Worm (Caenorhabditis elegans) whole organism, mixed stage, embryonic: ENCODE results near the gene ccdc-55.

ENCODE experiments used
- M03D4.4 ChIP-seq: sonication (generic microtip); optimal IDR thresholded peaks from 2 replicates; lab custom pipeline; 2017; ENCODE audit warnings: mild to moderate bottlenecking, missing genetic modification characterization, missing compliant biosample characterization
- bed-3 ChIP-seq: fragments of 200-800 bp; sonication (Bioruptor generic); optimal IDR thresholded peaks from 3 replicates; lab custom pipeline; 2018; ENCODE audit warnings: mild to moderate bottlenecking, missing genetic modification characterization, moderate library complexity, missing compliant biosample characterization
- blmp-1 ChIP-seq: fragments of 150-350 bp; optimal IDR thresholded peaks from 2 replicates; lab custom pipeline; 2014; ENCODE audit warnings: missing biosample characterization, missing genetic modification characterization
- ceh-39 ChIP-seq: fragments of 150-350 bp; optimal IDR thresholded peaks from 2 replicates; lab custom pipeline; 2014; ENCODE audit warnings: missing biosample characterization, missing genetic modification characterization
- ceh-43 ChIP-seq: fragments of 200-800 bp; sonication (Bioruptor generic); optimal IDR thresholded peaks from 2 replicates; lab custom pipeline; 2018; ENCODE audit warnings: mild to moderate bottlenecking, missing genetic modification characterization, moderate library complexity, missing compliant biosample characterization
- ceh-83 ChIP-seq: fragments of 200-800 bp; sonication (Bioruptor generic); optimal IDR thresholded peaks from 2 replicates; lab custom pipeline; 2018; ENCODE audit warnings: mild to moderate bottlenecking, missing genetic modification characterization, missing compliant biosample characterization
- ces-1 ChIP-seq: fragments of 150-350 bp; optimal IDR thresholded peaks from 2 replicates; lab custom pipeline; 2014; ENCODE audit warnings: missing biosample characterization, missing genetic modification reagents, missing genetic modification characterization
- cnd-1 ChIP-seq: fragments of 200-800 bp; sonication (Bioruptor generic); optimal IDR thresholded peaks from 2 replicates; lab custom pipeline; 2018; ENCODE audit warnings: mild to moderate bottlenecking, missing genetic modification characterization, missing compliant biosample characterization
- drap-1 ChIP-seq: fragments of 200-800 bp; sonication (Bioruptor generic); optimal IDR thresholded peaks from 3 replicates; lab custom pipeline; 2018; ENCODE audit warnings: mild to moderate bottlenecking, missing genetic modification characterization, missing compliant biosample characterization
- elt-1 ChIP-seq: sonication (generic microtip); optimal IDR thresholded peaks from 2 replicates; lab custom pipeline; 2017; ENCODE audit warnings: missing genetic modification characterization, mild to moderate bottlenecking, missing compliant biosample characterization, antibody characterized with exemption, moderate library complexity, borderline replicate concordance; ENCODE audit not compliant: insufficient read depth
- elt-3 ChIP-seq: fragments of 150-350 bp; optimal IDR thresholded peaks from 2 replicates; lab custom pipeline; 2014; ENCODE audit warnings: missing biosample characterization, missing genetic modification characterization
- flh-1 ChIP-seq: fragments of 200-800 bp; sonication (Bioruptor generic); optimal IDR thresholded peaks from 2 replicates; lab custom pipeline; 2018; ENCODE audit warnings: mild to moderate bottlenecking, missing genetic modification characterization, moderate library complexity, missing compliant biosample characterization
- ham-2 ChIP-seq: fragments of 200-800 bp; sonication (Bioruptor generic); optimal IDR thresholded peaks from 2 replicates; lab custom pipeline; 2018; ENCODE audit warnings: mild to moderate bottlenecking, missing genetic modification characterization, missing compliant biosample characterization
- hlh-1 ChIP-seq: fragments of 150-350 bp; optimal IDR thresholded peaks from 2 replicates; lab custom pipeline; 2014; ENCODE audit warnings: missing biosample characterization, missing genetic modification reagents, missing genetic modification characterization
- lin-13 ChIP-seq: fragments of 150-350 bp; optimal IDR thresholded peaks from 2 replicates; lab custom pipeline; 2014; ENCODE audit warnings: missing biosample characterization, missing genetic modification characterization
- lin-32 ChIP-seq: fragments of 200-800 bp; sonication (Bioruptor generic); optimal IDR thresholded peaks from 2 replicates; lab custom pipeline; 2018; ENCODE audit warnings: mild to moderate bottlenecking, missing genetic modification characterization, missing compliant biosample characterization
- lsy-2 ChIP-seq: fragments of 150-350 bp; optimal IDR thresholded peaks from 2 replicates; lab custom pipeline; 2014; ENCODE audit warnings: missing biosample characterization, missing genetic modification characterization
- mab-5 ChIP-seq: fragments of 150-350 bp; optimal IDR thresholded peaks from 2 replicates; lab custom pipeline; 2014; ENCODE audit warnings: missing biosample characterization, missing genetic modification characterization
- mep-1 ChIP-seq: fragments of 150-350 bp; optimal IDR thresholded peaks from 2 replicates; lab custom pipeline; 2017; ENCODE audit warnings: missing biosample characterization, missing genetic modification reagents, missing genetic modification characterization, inconsistent platforms
- mls-2 ChIP-seq: sonication (generic microtip); optimal IDR thresholded peaks from 2 replicates; lab custom pipeline; 2016; ENCODE audit warnings: mild to moderate bottlenecking, missing genetic modification characterization, moderate library complexity, missing compliant biosample characterization
- nhr-12 ChIP-seq: fragments of 150-350 bp; optimal IDR thresholded peaks from 2 replicates; lab custom pipeline; 2014; ENCODE audit warnings: missing biosample characterization, missing genetic modification characterization
- nhr-2 ChIP-seq: fragments of 150-350 bp; optimal IDR thresholded peaks from 2 replicates; lab custom pipeline; 2014; ENCODE audit warnings: missing biosample characterization, missing genetic modification characterization
- nhr-237 ChIP-seq: fragments of 150-350 bp; optimal IDR thresholded peaks from 2 replicates; lab custom pipeline; 2014; ENCODE audit warnings: missing biosample characterization, missing genetic modification characterization
- nhr-28 ChIP-seq: fragments of 150-350 bp; optimal IDR thresholded peaks from 2 replicates; lab custom pipeline; 2014; ENCODE audit warnings: missing biosample characterization, missing genetic modification characterization
- nhr-76 ChIP-seq: sonication (generic microtip); optimal IDR thresholded peaks from 2 replicates; lab custom pipeline; 2017; ENCODE audit warnings: missing biosample characterization, missing genetic modification characterization
- pha-4 ChIP-seq: fragments of 150-350 bp; optimal IDR thresholded peaks from 2 replicates; lab custom pipeline; 2018; ENCODE audit warnings: missing biosample characterization, missing genetic modification reagents, missing genetic modification characterization
- sem-2 ChIP-seq: fragments of 200-800 bp; sonication (Bioruptor generic); optimal IDR thresholded peaks from 2 replicates; lab custom pipeline; 2018; ENCODE audit warnings: mild to moderate bottlenecking, missing genetic modification characterization, missing compliant biosample characterization
- snpc-4 ChIP-seq: fragments of 150-350 bp; optimal IDR thresholded peaks from 2 replicates; lab custom pipeline; 2014; ENCODE audit warnings: missing biosample characterization, missing genetic modification characterization
- sptf-1 ChIP-seq: sonication (generic microtip); optimal IDR thresholded peaks from 2 replicates; lab custom pipeline; 2017; ENCODE audit warnings: mild to moderate bottlenecking, missing genetic modification characterization, moderate library complexity, missing compliant biosample characterization
- tbx-8 ChIP-seq: fragments of 200-800 bp; sonication (Bioruptor generic); optimal IDR thresholded peaks from 2 replicates; lab custom pipeline; 2018; ENCODE audit warnings: mild to moderate bottlenecking, missing genetic modification characterization, moderate library complexity, missing compliant biosample characterization
- unc-120 ChIP-seq: sonication (generic microtip); optimal IDR thresholded peaks from 2 replicates; lab custom pipeline; 2017; ENCODE audit warnings: missing genetic modification characterization, missing compliant biosample characterization; ENCODE audit not compliant: poor library complexity, severe bottlenecking
- unc-39 ChIP-seq: fragments of 150-350 bp; optimal IDR thresholded peaks from 2 replicates; lab custom pipeline; 2014; ENCODE audit warnings: missing biosample characterization, missing genetic modification characterization
- unc-62 ChIP-seq: fragments of 150-350 bp; optimal IDR thresholded peaks from 2 replicates; lab custom pipeline; 2014; ENCODE audit warnings: missing biosample characterization, missing genetic modification reagents, missing genetic modification characterization
- zip-8 ChIP-seq: fragments of 150-350 bp; optimal IDR thresholded peaks from 2 replicates; lab custom pipeline; 2014; ENCODE audit warnings: missing biosample characterization, missing genetic modification characterization
- ztf-11 ChIP-seq: fragments of 150-350 bp; optimal IDR thresholded peaks from 2 replicates; lab custom pipeline; 2014; ENCODE audit warnings: missing biosample characterization, missing genetic modification characterization

Gene ccdc-55

DNA sequence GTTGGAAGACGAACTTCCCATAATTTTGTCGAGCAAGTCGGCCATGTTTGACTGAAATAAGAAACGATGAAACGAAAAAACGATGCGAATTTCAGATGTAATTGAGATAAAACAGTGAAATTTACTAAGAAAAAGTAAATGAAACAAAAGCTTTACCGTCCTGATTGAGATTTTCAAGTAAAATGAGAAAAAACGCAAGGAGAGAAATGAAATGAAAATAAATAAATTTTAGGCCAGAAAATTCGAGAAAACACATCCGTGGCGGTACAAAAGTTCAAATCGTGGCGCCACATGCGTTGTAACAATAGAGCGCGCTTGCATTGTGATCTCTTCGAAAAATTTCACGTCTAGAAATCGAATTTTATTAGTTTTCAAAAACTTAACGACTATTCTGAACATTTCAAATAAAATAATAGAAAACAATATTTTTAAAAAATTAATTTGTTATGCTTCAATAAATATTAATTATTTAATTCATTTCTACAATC is 7.6 kb upstream of the ccdc-55 start, which contains the start of the genes hrde-1 and C16C10.13:
TSS of gene hrde-1 (minus strand) at position 51 of the 488 bp plus-strand sequence.
TSS of gene C16C10.13 (plus strand) at position 332 of the 488 bp plus-strand sequence.
- no peak for TF ChIP-seq nhr-28
- no peak for TF ChIP-seq unc-62 (GFP tag; lab: Kevin White, UChicago)
- no peak for TF ChIP-seq ceh-83 (GFP tag; lab: Kevin White, UChicago)
- no peak for TF ChIP-seq hlh-1 (tag; lab: Kevin White, UChicago)
- TF ChIP-seq M03D4.4 (tag; lab: Kevin White, UChicago): no peak
- no peak for TF ChIP-seq snpc-4 (tag; lab: Kevin White, UChicago)
- TF ChIP-seq drap-1 (GFP tag; lab: Kevin White, UChicago): no peak
- no peak for TF ChIP-seq elt-1 (tag; lab: Kevin White, UChicago)
- TF ChIP-seq unc-120 (tag; lab: Kevin White, UChicago): no peak
- no peak for TF ChIP-seq ham-2
- TF ChIP-seq nhr-12: no peak
- TF ChIP-seq bed-3 (GFP tag; lab: Kevin White, UChicago): no peak
- TF ChIP-seq, all 35 proteins: peak for 0

DNA sequence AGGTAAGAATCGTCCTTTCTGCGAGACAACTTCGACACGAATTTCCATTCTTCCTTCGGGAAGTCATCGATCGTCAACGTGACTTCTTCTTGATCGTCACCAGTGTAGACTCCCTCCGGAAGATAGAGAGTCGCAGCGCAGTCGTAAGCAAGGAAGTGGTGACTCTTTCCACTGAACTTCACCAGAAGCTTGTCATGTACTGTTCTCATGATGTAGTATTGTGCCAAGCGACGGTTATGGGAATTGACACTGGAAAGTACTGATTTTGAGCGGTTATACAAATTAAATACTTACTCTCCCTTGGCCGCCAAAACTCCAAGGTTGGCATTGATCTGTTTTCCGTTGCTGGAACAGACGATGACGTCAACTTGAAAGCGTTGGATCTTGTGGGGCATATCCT is 6.9 kb upstream of the ccdc-55 start:
- TF ChIP-seq ztf-11 (tag; lab: Kevin White, UChicago) (no peak), M03D4.4 (tag; lab: Kevin White, UChicago) (no peak), lsy-2 (tag; lab: Kevin White, UChicago) (no peak), nhr-2 (tag; lab: Kevin White, UChicago) (no peak), pha-4 (tag; lab: Kevin White, UChicago) (no peak)
- TF ChIP-seq, all 35 proteins: peak for 0

DNA sequence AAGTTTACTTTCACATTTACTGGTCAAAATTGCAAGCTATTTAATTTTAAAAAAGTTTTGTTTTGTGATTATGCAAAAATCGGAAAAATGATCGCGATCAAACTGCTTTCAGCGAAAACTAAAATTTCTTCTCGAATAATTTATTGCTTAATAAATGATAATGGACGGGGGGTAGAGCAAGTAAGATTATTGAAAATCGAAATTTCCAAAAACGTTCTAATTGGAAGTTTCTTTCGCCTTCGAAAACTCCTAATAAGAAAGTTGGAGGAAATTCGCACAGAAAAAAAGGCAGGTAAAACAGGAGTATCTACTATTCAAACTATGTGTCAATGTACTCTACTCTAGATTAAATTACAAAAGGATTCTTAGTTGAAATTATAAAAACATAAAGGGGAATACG is 3.6 kb upstream of the ccdc-55 start:
- TF ChIP-seq ceh-43 (GFP tag; lab: Kevin White, UChicago) (no peak), snpc-4 (tag; lab: Kevin White, UChicago) (no peak), hlh-1 (tag; lab: Kevin White, UChicago) (no peak), nhr-28 (no peak), ceh-83 (GFP tag; lab: Kevin White, UChicago) (no peak), tbx-8 (no peak), mab-5 (no peak), ceh-39 (no peak), elt-3 (tag; lab: Kevin White, UChicago) (no peak), unc-62 (GFP tag; lab: Kevin White, UChicago) (no peak), lin-32 (GFP tag; lab: Kevin White, UChicago) (no peak), sptf-1 (tag; lab: Kevin White, UChicago) (no peak), blmp-1 (tag; lab: Kevin White, UChicago) (no peak)

DNA sequence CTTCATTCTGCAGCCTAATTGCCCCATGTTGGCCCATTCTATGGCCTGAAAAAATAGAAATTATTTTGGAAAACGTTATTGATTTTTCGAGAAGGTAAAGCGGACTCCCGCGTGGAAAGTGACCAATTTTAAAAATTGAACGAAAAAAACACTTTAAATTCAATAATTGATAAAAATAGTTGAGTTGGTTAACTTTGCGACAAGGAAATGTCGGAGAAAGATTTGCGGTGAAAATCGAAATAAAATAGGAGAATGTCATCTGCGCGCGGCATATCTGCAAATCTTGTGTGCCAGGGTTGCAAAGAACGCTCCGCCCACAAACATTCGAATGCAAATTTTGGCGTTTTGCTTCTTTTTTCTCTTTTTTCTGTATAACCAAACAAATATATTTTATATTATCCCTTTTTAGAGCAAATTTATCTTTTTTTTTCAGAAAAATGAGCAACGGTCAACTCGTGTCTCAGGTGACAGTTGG is 2.4 kb upstream of the ccdc-55 start, which contains the start of the genes rnf-121 and C16C10.4:
TSS of gene rnf-121 (minus strand) at position 51 of the 475 bp plus-strand sequence.
TSS of gene C16C10.4 (plus strand) at position 434 of the 475 bp plus-strand sequence.
- TF ChIP-seq lin-13 (tag; lab: Kevin White, UChicago) (peak; percentile 81), nhr-237 (tag; lab: Kevin White, UChicago) (peak; percentile 53), zip-8 (no peak), lsy-2 (tag; lab: Kevin White, UChicago) (peak; percentile 72), nhr-12 (peak; percentile 99), flh-1 (GFP tag; lab: Kevin White, UChicago) (peak; percentile 83), ham-2 (peak; percentile 73), hlh-1 (tag; lab: Kevin White, UChicago) (peak; percentile 85), ztf-11 (tag; lab: Kevin White, UChicago) (peak; percentile 94), sem-2 (GFP tag; lab: Kevin White, UChicago) (peak; percentile 82), unc-120 (tag; lab: Kevin White, UChicago) (peak; percentile 93), nhr-2 (tag; lab: Kevin White, UChicago) (peak; percentile 20), sptf-1 (tag; lab: Kevin White, UChicago) (peak; percentile 96), ceh-39 (peak; percentile 51), pha-4 (tag; lab: Kevin White, UChicago) (peak; percentile 62), nhr-76 (tag; lab: Kevin White, UChicago) (peak; percentile 73), cnd-1 (peak; percentile 94), ceh-83 (GFP tag; lab: Kevin White, UChicago) (peak; percentile 94), M03D4.4 (tag; lab: Kevin White, UChicago) (peak; percentile 93), elt-1 (tag; lab: Kevin White, UChicago) (peak; percentile 75), drap-1 (GFP tag; lab: Kevin White, UChicago) (peak; percentile 88), blmp-1 (tag; lab: Kevin White, UChicago) (peak; percentile 73), bed-3 (GFP tag; lab: Kevin White, UChicago) (peak; percentile 83), mls-2 (tag; lab: Kevin White, UChicago) (peak; percentile 94), mep-1 (tag; lab: Kevin White, UChicago) (peak; percentile 82), lin-32 (GFP tag; lab: Kevin White, UChicago) (peak; percentile 89), ces-1 (GFP tag; lab: Kevin White, UChicago) (no peak), ceh-43 (GFP tag; lab: Kevin White, UChicago) (peak; percentile 92), snpc-4 (tag; lab: Kevin White, UChicago) (no peak), mab-5 (peak; percentile 91), unc-39 (tag; lab: Kevin White, UChicago) (peak; percentile 71), nhr-28 (peak; percentile 73), tbx-8 (peak; percentile 81), unc-62 (GFP tag; lab: Kevin White, UChicago) (peak; percentile 7), elt-3 (tag; lab: Kevin White, UChicago) (peak; percentile 78)
